Fruit fly (Drosophila melanogaster) whole organism, embryonic: Measurements from ENCODE around the gene smo.

Experiments used
- Ada2b ChIP-seq: fragments of 200-800 bp; sonication (Bioruptor generic); IDR thresholded peaks from 2 replicates; pipeline ENCODE4 v1.3.6; 2022; ENCODE audit warnings: missing biosample characterization, missing genetic modification characterization
- BEAF-32 ChIP-seq: fragments of 200-800 bp; sonication (Bioruptor generic); optimal IDR thresholded peaks from 3 replicates; lab custom pipeline; 2017; ENCODE audit warnings: missing biosample characterization, missing genetic modification characterization, mild to moderate bottlenecking, moderate library complexity, missing genetic modification reagents
- CG11247 ChIP-seq: fragments of 200-800 bp; sonication (Bioruptor generic); IDR thresholded peaks from 2 replicates; pipeline ENCODE4 v1.3.6; 2022; ENCODE audit warnings: missing biosample characterization, missing genetic modification characterization
- CG11695 ChIP-seq: fragments of 200-800 bp; sonication (Bioruptor generic); IDR thresholded peaks from 3 replicates; pipeline ENCODE4 v1.3.6; 2022; ENCODE audit warnings: missing biosample characterization, missing genetic modification characterization
- CG12155 ChIP-seq: fragments of 200-800 bp; sonication (Bioruptor generic); optimal IDR thresholded peaks from 3 replicates; lab custom pipeline; 2016; ENCODE audit warnings: missing biosample characterization, missing genetic modification characterization
- CG12391 ChIP-seq: fragments of 200-800 bp; sonication (Bioruptor generic); optimal IDR thresholded peaks from 3 replicates; lab custom pipeline; 2018; ENCODE audit warnings: missing biosample characterization, mild to moderate bottlenecking, missing genetic modification characterization, moderate library complexity
- CG12659 ChIP-seq: fragments of 200-800 bp; sonication (Bioruptor generic); optimal IDR thresholded peaks from 3 replicates; lab custom pipeline; 2017; ENCODE audit warnings: mild to moderate bottlenecking, missing biosample characterization, missing genetic modification reagents, missing genetic modification characterization
- CG14014 ChIP-seq: fragments of 200-800 bp; sonication (Bioruptor generic); IDR thresholded peaks from 2 replicates; pipeline ENCODE4 v1.3.6; 2022; ENCODE audit warnings: missing biosample characterization, missing genetic modification characterization
- CG14667 ChIP-seq: fragments of 200-800 bp; sonication (Bioruptor generic); IDR thresholded peaks from 2 replicates; pipeline ENCODE4 v1.3.6; 2022; ENCODE audit warnings: missing biosample characterization, missing genetic modification characterization
- CG17802 ChIP-seq: fragments of 200-800 bp; sonication (Bioruptor generic); optimal IDR thresholded peaks from 2 replicates; lab custom pipeline; 2018; ENCODE audit warnings: missing biosample characterization, mild to moderate bottlenecking, missing genetic modification characterization, moderate library complexity
- CG18599 ChIP-seq: fragments of 200-800 bp; sonication (Bioruptor generic); optimal IDR thresholded peaks from 3 replicates; lab custom pipeline; 2017; ENCODE audit warnings: missing biosample characterization, missing genetic modification characterization, mild to moderate bottlenecking, moderate library complexity, missing genetic modification reagents
- CG2875 ChIP-seq: fragments of 200-800 bp; sonication (Bioruptor generic); optimal IDR thresholded peaks from 2 replicates; lab custom pipeline; 2017; ENCODE audit warnings: missing biosample characterization, mild to moderate bottlenecking, missing genetic modification characterization, missing genetic modification reagents
- CG32767 ChIP-seq: fragments of 200-800 bp; sonication (Bioruptor generic); IDR thresholded peaks from 2 replicates; pipeline ENCODE4 v1.3.6; 2022; ENCODE audit warnings: missing biosample characterization, missing genetic modification characterization
- CG33557 ChIP-seq: fragments of 200-800 bp; sonication (Bioruptor generic); optimal IDR thresholded peaks from 2 replicates; lab custom pipeline; 2019; ENCODE audit warnings: missing biosample characterization, mild to moderate bottlenecking, missing genetic modification characterization, moderate library complexity
- CG3847 ChIP-seq: fragments of 200-800 bp; sonication (Bioruptor generic); IDR thresholded peaks from 2 replicates; pipeline ENCODE4 v1.3.6; 2022; ENCODE audit warnings: missing biosample characterization, missing genetic modification characterization
- CG4328 ChIP-seq: fragments of 200-800 bp; sonication (Bioruptor generic); optimal IDR thresholded peaks from 3 replicates; lab custom pipeline; 2017; ENCODE audit warnings: missing biosample characterization, missing genetic modification reagents, missing genetic modification characterization
- CG6175 ChIP-seq: fragments of 200-800 bp; sonication (Bioruptor generic); IDR thresholded peaks from 3 replicates; pipeline ENCODE4 v1.3.6; 2022; ENCODE audit warnings: missing biosample characterization, missing genetic modification characterization
- CG7928 ChIP-seq: fragments of 200-800 bp; sonication (Bioruptor generic); optimal IDR thresholded peaks from 2 replicates; lab custom pipeline; 2017; ENCODE audit warnings: missing biosample characterization, mild to moderate bottlenecking, missing genetic modification characterization
- CG8281 ChIP-seq: fragments of 200-800 bp; sonication (Bioruptor generic); optimal IDR thresholded peaks from 2 replicates; lab custom pipeline; 2018; ENCODE audit warnings: missing biosample characterization, mild to moderate bottlenecking, missing genetic modification characterization, moderate library complexity
- CG8924 ChIP-seq: fragments of 200-800 bp; optimal IDR thresholded peaks from 3 replicates; lab custom pipeline; 2019; ENCODE audit warnings: missing biosample characterization, mild to moderate bottlenecking, missing genetic modification characterization, moderate library complexity
- H2.0 ChIP-seq: fragments of 200-800 bp; sonication (Bioruptor generic); IDR thresholded peaks from 2 replicates; pipeline ENCODE4 v1.3.6; 2022; ENCODE audit warnings: missing biosample characterization, missing genetic modification characterization
- HLH4C ChIP-seq: fragments of 200-800 bp; sonication (Bioruptor generic); IDR thresholded peaks from 3 replicates; pipeline ENCODE4 v1.3.6; 2022; ENCODE audit warnings: missing biosample characterization, missing genetic modification characterization; ENCODE audit not compliant: partially characterized antibody
- HLH54F ChIP-seq: fragments of 200-800 bp; sonication (Bioruptor generic); optimal IDR thresholded peaks from 3 replicates; lab custom pipeline; 2016; ENCODE audit warnings: missing biosample characterization, missing genetic modification characterization
- Hmr ChIP-seq: fragments of 200-800 bp; sonication (Bioruptor generic); optimal IDR thresholded peaks from 3 replicates; lab custom pipeline; 2017; ENCODE audit warnings: mild to moderate bottlenecking, missing biosample characterization, missing genetic modification reagents, missing genetic modification characterization
- Hr39 ChIP-seq: fragments of >200 bp; optimal IDR thresholded peaks from 2 replicates; lab custom pipeline; 2017
- MTF-1 ChIP-seq: fragments of 200-800 bp; sonication (Bioruptor generic); optimal IDR thresholded peaks from 2 replicates; lab custom pipeline; 2018; ENCODE audit warnings: missing biosample characterization, mild to moderate bottlenecking, missing genetic modification characterization, borderline replicate concordance
- Max ChIP-seq: fragments of 200-800 bp; sonication (Bioruptor generic); optimal IDR thresholded peaks from 2 replicates; lab custom pipeline; 2016; ENCODE audit warnings: missing biosample characterization, mild to moderate bottlenecking, missing genetic modification characterization
- NfI ChIP-seq: fragments of 200-800 bp; sonication (Bioruptor generic); optimal IDR thresholded peaks from 3 replicates; lab custom pipeline; 2018; ENCODE audit warnings: missing biosample characterization, mild to moderate bottlenecking, missing genetic modification characterization, moderate library complexity
- Ravus ChIP-seq: fragments of 200-800 bp; sonication (Bioruptor generic); IDR thresholded peaks from 2 replicates; pipeline ENCODE4 v1.3.6; 2022; ENCODE audit warnings: missing biosample characterization, missing genetic modification characterization
- Six4 ChIP-seq: fragments of 200-800 bp; sonication (Bioruptor generic); optimal IDR thresholded peaks from 2 replicates; lab custom pipeline; 2016; ENCODE audit warnings: missing biosample characterization, missing genetic modification characterization
- Vsx1 ChIP-seq: fragments of 200-800 bp; sonication (Bioruptor generic); optimal IDR thresholded peaks from 2 replicates; lab custom pipeline; 2017; ENCODE audit warnings: missing biosample characterization, mild to moderate bottlenecking, missing genetic modification characterization, missing genetic modification reagents
- ato ChIP-seq: fragments of 200-800 bp; sonication (Bioruptor generic); IDR thresholded peaks from 2 replicates; pipeline ENCODE4 v1.3.6; 2022; ENCODE audit warnings: missing biosample characterization, missing genetic modification characterization; ENCODE audit not compliant: partially characterized antibody
- caup ChIP-seq: fragments of 200-800 bp; sonication (Bioruptor generic); optimal IDR thresholded peaks from 3 replicates; lab custom pipeline; 2017; ENCODE audit warnings: missing biosample characterization, mild to moderate bottlenecking, missing genetic modification characterization, moderate library complexity; ENCODE audit not compliant: severe bottlenecking
- crc ChIP-seq: fragments of 200-800 bp; sonication (Bioruptor generic); optimal IDR thresholded peaks from 2 replicates; lab custom pipeline; 2016; ENCODE audit warnings: missing biosample characterization, missing genetic modification characterization
- crp ChIP-seq, 2 experiments: fragments of 200-800 bp; sonication (Bioruptor generic); optimal IDR thresholded peaks; 2 replicates in 1 of 2; 3 replicates in 1 of 2; lab custom pipeline; 2017; ENCODE audit warnings: missing biosample characterization in 2 of 2, missing genetic modification characterization in 2 of 2, mild to moderate bottlenecking in 1 of 2, moderate library complexity in 1 of 2
- dati ChIP-seq: fragments of 200-800 bp; sonication (Bioruptor generic); IDR thresholded peaks from 2 replicates; pipeline ENCODE4 v1.3.6; 2022; ENCODE audit warnings: missing biosample characterization, missing genetic modification characterization
- gem ChIP-seq: fragments of 200-800 bp; sonication (Bioruptor generic); optimal IDR thresholded peaks from 2 replicates; lab custom pipeline; 2019; ENCODE audit warnings: missing biosample characterization, mild to moderate bottlenecking, missing genetic modification characterization, moderate library complexity
- jigr1 ChIP-seq: fragments of 200-800 bp; sonication (Bioruptor generic); IDR thresholded peaks from 3 replicates; pipeline ENCODE4 v1.3.6; 2022; ENCODE audit warnings: missing biosample characterization, missing genetic modification characterization
- klu ChIP-seq: fragments of 200-800 bp; sonication (Bioruptor generic); IDR thresholded peaks from 2 replicates; pipeline ENCODE4 v1.3.6; 2022; ENCODE audit warnings: missing biosample characterization, missing genetic modification characterization
- mam ChIP-seq: fragments of 200-800 bp; sonication (Bioruptor generic); optimal IDR thresholded peaks from 3 replicates; lab custom pipeline; 2016; ENCODE audit warnings: missing biosample characterization, missing genetic modification characterization
- oc ChIP-seq: fragments of 200-800 bp; sonication (Bioruptor generic); optimal IDR thresholded peaks from 2 replicates; lab custom pipeline; 2018; ENCODE audit warnings: missing biosample characterization, mild to moderate bottlenecking, missing genetic modification characterization, moderate library complexity
- pb ChIP-seq: fragments of 200-800 bp; sonication (Bioruptor generic); optimal IDR thresholded peaks from 3 replicates; lab custom pipeline; 2016; ENCODE audit warnings: missing biosample characterization, missing genetic modification characterization
- pfk ChIP-seq: fragments of 200-800 bp; sonication (Bioruptor generic); optimal IDR thresholded peaks from 2 replicates; lab custom pipeline; 2018; ENCODE audit warnings: missing biosample characterization, mild to moderate bottlenecking, missing genetic modification characterization, moderate library complexity
- pzg ChIP-seq: fragments of 200-800 bp; sonication (Bioruptor generic); optimal IDR thresholded peaks from 3 replicates; lab custom pipeline; 2018; ENCODE audit warnings: missing biosample characterization, mild to moderate bottlenecking, missing genetic modification characterization, moderate library complexity
- ranshi ChIP-seq: fragments of 200-800 bp; sonication (Bioruptor generic); IDR thresholded peaks from 2 replicates; pipeline ENCODE4 v1.3.6; 2022; ENCODE audit warnings: missing biosample characterization, missing genetic modification characterization
- tap ChIP-seq: fragments of 200-800 bp; optimal IDR thresholded peaks from 3 replicates; lab custom pipeline; 2019; ENCODE audit warnings: missing biosample characterization, mild to moderate bottlenecking, missing genetic modification characterization, moderate library complexity
- tup ChIP-seq: fragments of 200-800 bp; sonication (Bioruptor generic); optimal IDR thresholded peaks from 2 replicates; lab custom pipeline; 2016; ENCODE audit warnings: missing biosample characterization, mild to moderate bottlenecking, missing genetic modification characterization, moderate library complexity
- wek ChIP-seq: fragments of 200-800 bp; sonication (Bioruptor generic); optimal IDR thresholded peaks from 3 replicates; lab custom pipeline; 2018; ENCODE audit warnings: missing biosample characterization, mild to moderate bottlenecking, missing genetic modification characterization, moderate library complexity
- zen ChIP-seq: fragments of 200-800 bp; sonication (Bioruptor generic); optimal IDR thresholded peaks from 3 replicates; lab custom pipeline; 2018; ENCODE audit warnings: missing biosample characterization, mild to moderate bottlenecking, missing genetic modification characterization, moderate library complexity
- zen2 ChIP-seq: fragments of 200-800 bp; sonication (Bioruptor generic); IDR thresholded peaks from 3 replicates; pipeline ENCODE4 v1.3.6; 2022; ENCODE audit warnings: missing biosample characterization, missing genetic modification characterization; ENCODE audit not compliant: partially characterized antibody

smo gene

DNA sequence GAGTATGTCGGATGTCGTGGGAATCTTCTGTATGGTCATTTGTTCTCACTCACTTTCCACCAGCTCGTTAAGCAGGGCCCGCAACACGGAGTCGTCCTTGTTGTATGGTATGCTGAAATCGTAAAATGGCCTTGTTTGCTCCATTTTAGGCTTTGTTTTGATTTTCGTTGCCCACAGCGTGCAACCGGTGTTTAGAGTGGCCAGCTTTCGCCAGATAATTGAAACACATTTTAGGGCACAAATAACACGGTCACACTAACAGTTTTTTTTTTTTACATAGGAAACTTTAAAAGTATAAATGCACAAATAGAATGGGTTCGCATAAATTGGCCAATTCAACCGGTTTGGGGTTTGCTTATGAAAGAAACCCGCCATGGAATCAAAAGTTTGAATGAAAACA, 25.2 kb upstream of the smo start, which contains the start of gene Rpp30 (continued):
- TF ChIP-seq Ada2b (GFP tag; lab: Robert Waterston, UW) = no peak
- TF ChIP-seq jigr1 (GFP tag; lab: Robert Waterston, UW) = no peak
- no peak for TF ChIP-seq CG18599 (GFP tag; lab: Kevin White, UChicago)
- TF ChIP-seq gem (tag; lab: Kevin White, UChicago) = no peak
- TF ChIP-seq mam (GFP tag; lab: Kevin White, UChicago) = no peak
- no peak for TF ChIP-seq Vsx1 (GFP tag; lab: Kevin White, UChicago)
- no peak for TF ChIP-seq CG32767 (GFP tag; lab: Robert Waterston, UW)
- peak; percentile 58 for TF ChIP-seq pzg
- TF ChIP-seq CG8281 (tag; lab: Kevin White, UChicago) = no peak
- TF ChIP-seq Hmr (GFP tag; lab: Kevin White, UChicago) = no peak
- peak; percentile 65 for TF ChIP-seq CG3847 (GFP tag; lab: Robert Waterston, UW)
- no peak for TF ChIP-seq HLH54F (GFP tag; lab: Kevin White, UChicago)
- no peak for TF ChIP-seq Six4 (GFP tag; lab: Kevin White, UChicago)
- peak; percentile 56 for TF ChIP-seq CG12659 (GFP tag; lab: Kevin White, UChicago)
- TF ChIP-seq NfI (GFP tag; lab: Kevin White, UChicago) = no peak
- 0 out of 3 replicates have a peak, but pooled peaks have one; percentile 3 for TF ChIP-seq zen2
- no peak for TF ChIP-seq CG14014 (GFP tag; lab: Robert Waterston, UW)
- no peak for TF ChIP-seq dati
- no peak for TF ChIP-seq CG11695
- no peak for TF ChIP-seq pfk (GFP tag; lab: Kevin White, UChicago)
- no peak for TF ChIP-seq zen
- TF ChIP-seq crp (GFP tag; optimal IDR thresholded peaks at IDR 0.05; lab: Kevin White, UChicago) = no peak
- no peak for TF ChIP-seq oc (tag; lab: Kevin White, UChicago)
- no peak for TF ChIP-seq CG12155
- TF ChIP-seq tup (GFP tag; lab: Kevin White, UChicago) = no peak
- TF ChIP-seq Hr39 (lab: Kevin White, UChicago) = no peak
- TF ChIP-seq H2.0 (GFP tag; lab: Robert Waterston, UW) = no peak
- TF ChIP-seq CG8924 = no peak
- TF ChIP-seq CG14667 (GFP tag; lab: Robert Waterston, UW) = no peak
- TF ChIP-seq pb (GFP tag; lab: Kevin White, UChicago) = no peak
- no peak for TF ChIP-seq CG4328
- TF ChIP-seq caup = no peak
- TF ChIP-seq klu (GFP tag; lab: Robert Waterston, UW) = no peak
- TF ChIP-seq Max (GFP tag; lab: Kevin White, UChicago) = peak; percentile 60
- TF ChIP-seq CG17802 = no peak
- TF ChIP-seq wek = no peak
- TF ChIP-seq ato = 0 out of 2 replicates have a peak, but pooled peaks have one; percentile 20
- TF ChIP-seq BEAF-32 (GFP tag; lab: Kevin White, UChicago) = peak; percentile 31
- TF ChIP-seq HLH4C (GFP tag; lab: Robert Waterston, UW) = 0 out of 3 replicates have a peak, but pooled peaks have one; percentile 28
- TF ChIP-seq CG7928 (GFP tag; lab: Kevin White, UChicago) = no peak
- no peak for TF ChIP-seq CG12391
- TF ChIP-seq CG2875 (GFP tag; lab: Kevin White, UChicago) = no peak
- TF ChIP-seq crc (GFP tag; lab: Kevin White, UChicago) = no peak
- TF ChIP-seq CG11247 (GFP tag; lab: Robert Waterston, UW) = no peak
- no peak for TF ChIP-seq tap (tag; lab: Kevin White, UChicago)
- no peak for TF ChIP-seq MTF-1 (GFP tag; lab: Kevin White, UChicago)
- TF ChIP-seq CG33557 (GFP tag; lab: Kevin White, UChicago) = no peak
- TF ChIP-seq Ravus = no peak
- TF ChIP-seq CG6175 (GFP tag; lab: Robert Waterston, UW) = no peak
- TF ChIP-seq ranshi (GFP tag; lab: Robert Waterston, UW) = no peak
